Worm (Caenorhabditis elegans): ENCODE data around the gene hot-8.

hot-8 gene

ce11 chrX:1179984-1180383 lies at the start of gene hot-8:
TSS of gene hot-8 (plus strand) at chrX:1180284.
- TF ChIP-seq efl-1 (optimal IDR thresholded peaks at IDR 0.05) (no peak), efl-1 (GFP tag; optimal IDR thresholded peaks at IDR 0.05 in 1 of 2) (peak in 1 of 2 experiments; percentile 11), zag-1 (tag; optimal IDR thresholded peaks at IDR 0.05) (no peak)

- TF ChIP-seq pax-3 (tag; optimal IDR thresholded peaks at IDR 0.05) (no peak), elt-2 (tag; optimal IDR thresholded peaks at IDR 0.05) (no peak), hpl-2 (GFP tag; optimal IDR thresholded peaks at IDR 0.05) (no peak), mep-1 (tag; optimal IDR thresholded peaks at IDR 0.05) (no peak), mab-9 (GFP tag; IDR thresholded peaks at IDR 0.05) (no peak), unc-130 (tag; optimal IDR thresholded peaks at IDR 0.05) (no peak), ces-1 (GFP tag; optimal IDR thresholded peaks at IDR 0.05) (no peak), nhr-90 (tag; optimal IDR thresholded peaks at IDR 0.05; ENCODE audit: poor library complexity) (no peak), ets-5 (GFP tag; IDR thresholded peaks at IDR 0.05) (no peak), lsy-2 (tag; optimal IDR thresholded peaks at IDR 0.05) (no peak), blmp-1 (tag; optimal IDR thresholded peaks at IDR 0.05) (no peak), egl-27 (tag; optimal IDR thresholded peaks at IDR 0.05) (no peak), efl-3 (GFP tag; optimal IDR thresholded peaks at IDR 0.05) (no peak), skn-1 (tag; optimal IDR thresholded peaks at IDR 0.05) (no peak), snpc-4 (tag; optimal IDR thresholded peaks at IDR 0.05) (no peak), ama-1 (optimal IDR thresholded peaks at IDR 0.05) (no peak), swsn-7 (tag; optimal IDR thresholded peaks at IDR 0.05) (no peak)
Observed at ce11 chrX:1141617-1142016, 38.5 kb upstream of the hot-8 start.

ce11 chrX:1147394-1147793 lies 32.7 kb upstream of the hot-8 start:
- TF ChIP-seq elt-2 (tag; optimal IDR thresholded peaks at IDR 0.05) (peak; percentile 15), nhr-76 (tag; optimal IDR thresholded peaks at IDR 0.05) (no peak)

ce11 chrX:1148438-1148837 lies 31.6 kb upstream of the hot-8 start, which contains the start of the genes R193.2 and R193.6:
TSS of gene R193.2 (minus strand) at chrX:1148585.
TSS of gene R193.6 (plus strand) at chrX:1148787.
- TF ChIP-seq fkh-8 (tag; optimal IDR thresholded peaks at IDR 0.05) (no peak), hlh-17 (GFP tag; optimal IDR thresholded peaks at IDR 0.05; ENCODE audit: borderline replicate concordance) (no peak), elt-2 (tag; optimal IDR thresholded peaks at IDR 0.05) (peak; percentile 96), hpl-2 (GFP tag; optimal IDR thresholded peaks at IDR 0.05) (no peak), nhr-84 (tag; optimal IDR thresholded peaks at IDR 0.05) (no peak)

- TF ChIP-seq swsn-7 (tag; optimal IDR thresholded peaks at IDR 0.05) (no peak), nhr-90 (tag; optimal IDR thresholded peaks at IDR 0.05; ENCODE audit: poor library complexity) (no peak), C04F5.9 (tag; optimal IDR thresholded peaks at IDR 0.05) (no peak), efl-1 (optimal IDR thresholded peaks at IDR 0.05) (no peak), efl-1 (GFP tag; optimal IDR thresholded peaks at IDR 0.05 in 1 of 2) (no peak), lsy-2 (tag; optimal IDR thresholded peaks at IDR 0.05) (no peak), lin-39 (tag; optimal IDR thresholded peaks at IDR 0.05) (no peak), ceh-82 (tag; optimal IDR thresholded peaks at IDR 0.05) (no peak)
Observed at ce11 chrX:1154648-1155047, 25.4 kb upstream of the hot-8 start, which contains the start of gene R193.1. TSS of gene R193.1 (plus strand) at chrX:1154948.

- peak; percentile 19 for TF ChIP-seq lin-14 (GFP tag; optimal IDR thresholded peaks at IDR 0.05)
- no peak for TF ChIP-seq snpc-4 (tag; optimal IDR thresholded peaks at IDR 0.05)
Observed at ce11 chrX:1162019-1162418, 18.1 kb upstream of the hot-8 start, which contains the start of gene tmc-1. TSS of gene tmc-1 (plus strand) at chrX:1162207.

ce11 chrX:1167234-1167633 lies 12.8 kb upstream of the hot-8 start:
- TF ChIP-seq ztf-11 (tag; optimal IDR thresholded peaks at IDR 0.05) (no peak), lin-14 (GFP tag; optimal IDR thresholded peaks at IDR 0.05) (peak; percentile 24), elt-3 (tag; optimal IDR thresholded peaks at IDR 0.05) (no peak), ceh-8 (GFP tag; optimal IDR thresholded peaks at IDR 0.05) (no peak), rnt-1 (tag; optimal IDR thresholded peaks at IDR 0.05) (peak; percentile 46), sox-4 (tag; optimal IDR thresholded peaks at IDR 0.05) (no peak)

Data from whole organism, L1 larva.